Worm (Caenorhabditis elegans): ENCODE data around the gene fbxa-64.

Gene fbxa-64

DNA sequence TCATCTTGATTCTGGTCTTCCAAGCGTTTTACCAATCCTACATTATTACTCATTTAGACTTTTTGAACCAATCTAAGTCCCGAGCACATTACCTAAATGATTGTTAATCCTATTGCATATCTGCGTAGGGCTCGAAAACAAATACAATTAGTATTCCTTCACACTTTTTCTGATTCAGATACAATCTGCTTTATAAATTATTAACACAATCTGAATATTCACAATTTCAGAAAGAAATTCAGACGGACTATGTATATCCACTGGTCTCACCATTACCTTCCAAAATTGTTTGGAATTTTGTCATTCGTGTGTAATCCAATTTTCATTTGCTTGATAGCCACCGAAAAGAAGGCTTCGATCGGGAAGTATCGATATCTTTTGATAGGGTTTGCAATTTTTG, 36.8 kb downstream of the fbxa-64 start, which contains the start of gene srj-11:
Gene srj-11 (plus strand): TSS at position 250 of the 400 bp plus-strand sequence.
- TF ChIP-seq hmg-1.1 (GFP tag; IDR thresholded peaks at IDR 0.05), result no peak
- peak in 1 of 2 experiments; percentile 95 for TF ChIP-seq unc-62 (GFP tag; optimal IDR thresholded peaks at IDR 0.05 in 1 of 2)
- TF ChIP-seq unc-62 (tag; optimal IDR thresholded peaks at IDR 0.05), result no peak
- no peak for TF ChIP-seq vab-7 (GFP tag; IDR thresholded peaks at IDR 0.05)
- TF ChIP-seq sdz-12 (GFP tag; optimal IDR thresholded peaks at IDR 0.05), result no peak
- no peak for TF ChIP-seq nhr-25 (tag; optimal IDR thresholded peaks at IDR 0.05; ENCODE audit: borderline replicate concordance, insufficient read depth)
- no peak for TF ChIP-seq zip-2 (tag; optimal IDR thresholded peaks at IDR 0.05)
- TF ChIP-seq Y48G9A.11 (GFP tag; IDR thresholded peaks at IDR 0.05), result no peak

DNA sequence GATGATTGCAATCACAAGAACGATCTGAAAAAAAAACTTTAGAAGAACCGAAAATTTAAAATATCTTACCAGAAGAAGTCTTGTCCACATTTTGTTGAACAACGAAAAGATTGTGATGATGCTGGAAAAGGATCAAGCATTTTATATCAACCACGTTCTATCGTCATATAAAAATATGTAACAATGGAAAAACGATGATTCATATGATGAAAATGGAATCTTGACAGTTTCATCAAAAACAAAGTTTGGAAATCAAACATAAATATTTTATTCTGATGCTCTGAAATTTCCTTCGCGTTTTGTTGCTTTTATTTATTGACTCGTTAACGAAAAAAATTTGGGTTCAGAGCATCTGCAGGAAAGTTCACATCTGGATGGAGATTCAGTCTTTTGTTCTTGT, 41.3 kb downstream of the fbxa-64 start, which contains the start of the genes K08D9.9 and str-16:
Gene K08D9.9 (minus strand): TSS at position 101 of the 400 bp plus-strand sequence.
Gene str-16 (plus strand): TSS at position 266 of the 400 bp plus-strand sequence.
- no peak for TF ChIP-seq Y105C5A.15 (GFP tag; IDR thresholded peaks at IDR 0.05)

DNA sequence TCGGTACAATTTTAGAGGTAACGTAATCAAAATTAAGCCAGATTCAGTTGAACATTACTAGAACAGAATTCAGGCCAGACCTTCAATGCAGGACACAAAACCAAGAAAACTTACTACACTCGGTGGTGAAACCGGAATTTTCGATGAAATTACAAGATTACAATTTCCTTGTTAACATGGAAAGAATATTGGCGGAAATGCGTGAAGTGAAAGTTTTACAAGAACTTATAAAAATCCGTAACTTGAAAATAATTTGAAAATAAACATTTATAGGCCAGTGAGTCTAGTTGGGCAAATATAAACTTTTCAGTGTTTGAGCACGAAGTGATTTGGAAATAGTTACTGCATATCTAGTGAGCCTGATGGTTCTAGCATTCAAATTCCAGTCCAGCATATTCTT, 43.1 kb downstream of the fbxa-64 start, which contains the start of gene K08D9.6:
Gene K08D9.6 (minus strand): TSS at position 101 of the 400 bp plus-strand sequence.
- TF ChIP-seq mes-2 (tag; optimal IDR thresholded peaks at IDR 0.05; ENCODE audit: poor library complexity, severe bottlenecking) (no peak), lin-1 (GFP tag; IDR thresholded peaks at IDR 0.05) (no peak), dve-1 (tag; optimal IDR thresholded peaks at IDR 0.05; ENCODE audit: insufficient read depth) (no peak), ces-1 (GFP tag; optimal IDR thresholded peaks at IDR 0.05) (no peak), tag-97 (GFP tag; IDR thresholded peaks at IDR 0.05) (no peak), ceh-62 (tag; optimal IDR thresholded peaks at IDR 0.05) (no peak), T20F7.1 (GFP tag; optimal IDR thresholded peaks at IDR 0.05) (no peak), nhr-25 (tag; optimal IDR thresholded peaks at IDR 0.05; ENCODE audit: borderline replicate concordance, insufficient read depth) (no peak)

DNA sequence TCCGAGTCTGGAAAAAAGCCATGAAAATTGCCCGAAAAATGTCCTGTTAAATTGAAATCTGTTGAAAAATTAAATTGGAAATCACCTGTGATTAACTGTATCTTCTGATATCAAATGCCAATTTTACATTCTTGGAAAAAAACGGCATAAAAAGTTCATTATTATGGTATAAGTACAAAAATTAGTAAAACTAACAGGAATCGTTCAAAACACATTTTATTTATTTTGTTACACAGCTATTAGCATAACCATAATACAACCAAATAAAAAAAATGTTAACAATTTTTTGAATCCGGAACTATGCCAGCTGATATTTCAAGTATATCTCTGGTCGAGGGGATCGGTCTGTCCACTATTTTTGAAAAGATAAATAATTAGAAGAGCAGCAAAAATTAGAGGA, 47.4 kb downstream of the fbxa-64 start, which contains the start of gene K08D9.10:
Gene K08D9.10 (plus strand): TSS at position 301 of the 400 bp plus-strand sequence.
- TF ChIP-seq ztf-7 (tag; optimal IDR thresholded peaks at IDR 0.05) (no peak), Y75B8A.6 (GFP tag; IDR thresholded peaks at IDR 0.05) (no peak), aha-1 (tag) (no peak), lim-7 (GFP tag; IDR thresholded peaks at IDR 0.05) (no peak), cey-2 (tag; optimal IDR thresholded peaks at IDR 0.05; ENCODE audit: borderline replicate concordance, insufficient read depth) (no peak), nhr-42 (GFP tag; IDR thresholded peaks at IDR 0.05) (no peak), spr-1 (tag; optimal IDR thresholded peaks at IDR 0.05) (no peak), pha-4 (GFP tag; IDR thresholded peaks at IDR 0.05) (no peak), pha-4 (tag; optimal IDR thresholded peaks at IDR 0.05) (no peak), ceh-62 (tag; optimal IDR thresholded peaks at IDR 0.05) (no peak), zag-1 (tag; optimal IDR thresholded peaks at IDR 0.05) (no peak), hmg-1.1 (GFP tag; IDR thresholded peaks at IDR 0.05) (no peak), daf-8 (GFP tag; IDR thresholded peaks at IDR 0.05) (no peak), F44E2.7 (GFP tag; IDR thresholded peaks at IDR 0.05) (no peak), dpl-1 (GFP tag; optimal IDR thresholded peaks at IDR 0.05) (no peak), pqm-1 (tag; optimal IDR thresholded peaks at IDR 0.05) (no peak), nhr-6 (tag; optimal IDR thresholded peaks at IDR 0.05) (no peak), ceh-44 (GFP tag; IDR thresholded peaks at IDR 0.05) (no peak)

DNA sequence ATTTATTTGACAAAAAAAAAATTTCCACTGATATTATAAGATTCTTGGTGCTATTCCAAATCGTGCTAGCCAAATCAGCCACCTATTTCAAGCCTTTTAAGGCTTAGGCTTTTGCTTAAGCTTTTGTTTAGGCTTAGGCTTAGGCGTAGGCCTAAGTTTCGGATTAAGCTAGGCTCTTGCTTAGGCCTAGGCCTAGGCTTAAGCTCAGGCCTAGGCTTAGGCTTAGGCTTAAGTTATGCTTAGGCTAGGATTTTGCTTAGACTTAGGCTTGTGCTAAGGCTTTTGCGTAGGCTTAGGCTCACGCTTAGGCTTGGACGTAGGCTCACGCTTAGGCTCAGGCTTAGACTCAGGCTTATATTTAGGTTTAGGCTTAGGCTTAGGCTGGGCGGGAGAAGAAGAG, 47.8 kb downstream of the fbxa-64 start:
- no peak for TF ChIP-seq nhr-28 (tag; optimal IDR thresholded peaks at IDR 0.05)
- no peak for TF ChIP-seq ceh-32 (tag; optimal IDR thresholded peaks at IDR 0.05; ENCODE audit: poor library complexity)
- TF ChIP-seq Y75B8A.6 (GFP tag; IDR thresholded peaks at IDR 0.05), result no peak
- TF ChIP-seq nhr-42 (GFP tag; IDR thresholded peaks at IDR 0.05), result no peak
- no peak for TF ChIP-seq jun-1 (tag; optimal IDR thresholded peaks at IDR 0.05)
- TF ChIP-seq mdl-1 (tag; optimal IDR thresholded peaks at IDR 0.05), result no peak

Data from whole organism, L4 larva.